Worm (Caenorhabditis elegans) whole organism, midembryonic: Measurements from ENCODE around the gene F49A5.10.

Experiments
- T22C8.4 ChIP-seq: fragments of 200-800 bp; sonication (Bioruptor generic); IDR thresholded peaks from 2 replicates; pipeline ENCODE4 v1.3.6; 2022; ENCODE audit warnings: missing genetic modification characterization, missing compliant biosample characterization
- cog-1 ChIP-seq: sonication (generic microtip); optimal IDR thresholded peaks from 2 replicates; lab custom pipeline; 2016; ENCODE audit warnings: missing genetic modification characterization, missing compliant biosample characterization
- flt-1 ChIP-seq: fragments of 200-800 bp; sonication (Bioruptor generic); IDR thresholded peaks from 2 replicates; pipeline ENCODE4 v1.3.6; 2022; ENCODE audit warnings: missing genetic modification characterization, missing compliant biosample characterization
- klf-2 ChIP-seq: fragments of 200-800 bp; sonication (Bioruptor generic); conservative IDR thresholded peaks from 2 replicates; pipeline ENCODE4 v1.3.6; 2022; ENCODE audit warnings: missing genetic modification reagents, missing genetic modification characterization, missing compliant biosample characterization
- med-1 ChIP-seq: sonication (generic microtip); optimal IDR thresholded peaks from 2 replicates; lab custom pipeline; 2017; ENCODE audit warnings: missing genetic modification characterization, mild to moderate bottlenecking, missing compliant biosample characterization, antibody characterized with exemption, missing genetic modification reagents; ENCODE audit not compliant: insufficient read depth
- ref-1 ChIP-seq: fragments of 200-800 bp; sonication (Bioruptor generic); conservative IDR thresholded peaks from 2 replicates; pipeline ENCODE4 v1.3.6; 2022; ENCODE audit warnings: missing genetic modification reagents, missing genetic modification characterization, missing compliant biosample characterization
- tab-1 ChIP-seq: fragments of 200-800 bp; sonication (Bioruptor generic); IDR thresholded peaks from 2 replicates; pipeline ENCODE4 v1.3.6; 2022; ENCODE audit warnings: missing genetic modification characterization, missing compliant biosample characterization
- ztf-23 ChIP-seq: fragments of 200-800 bp; sonication (Bioruptor generic); IDR thresholded peaks from 2 replicates; pipeline ENCODE4 v1.3.6; 2022; ENCODE audit warnings: missing genetic modification reagents, missing genetic modification characterization, missing compliant biosample characterization
- ztf-29 ChIP-seq: fragments of 200-800 bp; sonication (Bioruptor generic); IDR thresholded peaks from 2 replicates; pipeline ENCODE4 v1.3.6; 2022; ENCODE audit warnings: missing genetic modification reagents, missing genetic modification characterization, missing compliant biosample characterization

F49A5.10 gene

DNA sequence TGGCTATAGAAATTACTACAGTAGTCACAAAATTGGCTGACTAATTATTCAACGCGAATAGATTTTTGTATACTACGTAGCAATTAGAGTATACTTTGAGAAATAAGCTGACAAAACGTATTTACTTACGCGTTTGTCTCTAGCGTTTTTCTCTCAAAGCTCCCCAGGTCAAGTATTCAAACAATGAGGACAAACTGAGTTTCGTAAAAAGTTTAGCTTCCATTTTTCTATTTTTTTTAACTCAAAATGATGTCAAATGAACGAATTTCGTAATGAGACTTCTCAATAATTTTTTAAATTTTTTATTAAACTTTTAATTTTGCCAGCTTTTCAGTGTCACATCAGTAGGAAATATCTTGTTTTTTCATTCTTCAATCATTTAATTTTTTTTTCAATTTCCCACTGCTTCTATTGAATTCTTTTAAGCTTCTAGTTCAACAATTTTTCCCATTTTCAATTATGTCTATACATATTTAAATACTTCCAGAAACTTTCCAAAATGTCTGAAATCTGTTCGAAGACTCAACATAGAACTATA lies 13.8 kb downstream of the F49A5.10 start, which contains the start of the genes ifas-2 and fbxa-44:
ifas-2 (minus strand) TSS at position 101 of the 538 bp plus-strand sequence.
fbxa-44 (plus strand) TSS at position 488 of the 538 bp plus-strand sequence.
- TF ChIP-seq ref-1, result no peak
- TF ChIP-seq med-1 (GFP tag; lab: Kevin White, UChicago), result no peak
- no peak for TF ChIP-seq klf-2
- no peak for TF ChIP-seq tab-1 (GFP tag; lab: Robert Waterston, UW)
- no peak for TF ChIP-seq T22C8.4
- TF ChIP-seq ztf-29, result no peak
- no peak for TF ChIP-seq ztf-23 (GFP tag; lab: Robert Waterston, UW)
- TF ChIP-seq cog-1 (tag; lab: Kevin White, UChicago), result no peak
- no peak for TF ChIP-seq flt-1 (GFP tag; lab: Robert Waterston, UW)

DNA sequence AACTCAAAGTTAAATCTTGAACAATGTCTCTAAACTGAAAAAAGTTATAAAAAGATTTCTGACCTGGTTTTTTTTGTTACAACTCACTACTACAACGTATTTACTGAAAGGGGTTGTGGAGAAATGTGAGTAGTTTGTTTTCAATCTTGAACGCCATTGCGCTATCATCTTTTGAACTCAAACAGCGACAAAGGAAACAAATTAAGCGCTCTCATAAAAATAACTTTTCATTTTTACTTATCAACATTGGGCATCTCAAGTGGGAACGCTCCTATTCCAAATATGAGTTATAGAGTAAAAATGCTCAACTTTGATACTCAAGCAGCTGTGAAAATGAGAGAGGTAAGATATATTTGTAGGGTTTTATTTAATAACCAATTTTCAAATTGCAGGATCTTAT lies 18.4 kb downstream of the F49A5.10 start, which contains the start of gene F09C6.15:
F09C6.15 (plus strand) TSS at position 301 of the 400 bp plus-strand sequence.
- TF ChIP-seq ztf-29 (no peak), klf-2 (no peak), ztf-23 (GFP tag; lab: Robert Waterston, UW) (no peak), ref-1 (no peak), cog-1 (tag; lab: Kevin White, UChicago) (no peak), med-1 (GFP tag; lab: Kevin White, UChicago) (no peak), tab-1 (GFP tag; lab: Robert Waterston, UW) (no peak), T22C8.4 (no peak), flt-1 (GFP tag; lab: Robert Waterston, UW) (no peak)

ce11 chrV:16899355-16899754 lies 24.3 kb downstream of the F49A5.10 start, which contains the start of gene fbxa-45:
Gene fbxa-45, minus strand, starts transcription at chrV:16899455.
- TF ChIP-seq ztf-23 (GFP tag; lab: Robert Waterston, UW) (no peak), tab-1 (GFP tag; lab: Robert Waterston, UW) (no peak), ref-1 (no peak), med-1 (GFP tag; lab: Kevin White, UChicago) (no peak), cog-1 (tag; lab: Kevin White, UChicago) (no peak), T22C8.4 (no peak), ztf-29 (no peak), klf-2 (no peak), flt-1 (GFP tag; lab: Robert Waterston, UW) (no peak)

- no peak for TF ChIP-seq ztf-23 (GFP tag; lab: Robert Waterston, UW)
- TF ChIP-seq T22C8.4, result no peak
- TF ChIP-seq med-1 (GFP tag; lab: Kevin White, UChicago), result no peak
- no peak for TF ChIP-seq ztf-29
- no peak for TF ChIP-seq flt-1 (GFP tag; lab: Robert Waterston, UW)
- TF ChIP-seq klf-2, result no peak
- no peak for TF ChIP-seq tab-1 (GFP tag; lab: Robert Waterston, UW)
- TF ChIP-seq cog-1 (tag; lab: Kevin White, UChicago), result no peak
- no peak for TF ChIP-seq ref-1
Measured at ce11 chrV:16902726-16903125, 27.7 kb downstream of the F49A5.10 start, which contains the start of gene srd-68. Gene srd-68, minus strand, starts transcription at chrV:16902826.

DNA sequence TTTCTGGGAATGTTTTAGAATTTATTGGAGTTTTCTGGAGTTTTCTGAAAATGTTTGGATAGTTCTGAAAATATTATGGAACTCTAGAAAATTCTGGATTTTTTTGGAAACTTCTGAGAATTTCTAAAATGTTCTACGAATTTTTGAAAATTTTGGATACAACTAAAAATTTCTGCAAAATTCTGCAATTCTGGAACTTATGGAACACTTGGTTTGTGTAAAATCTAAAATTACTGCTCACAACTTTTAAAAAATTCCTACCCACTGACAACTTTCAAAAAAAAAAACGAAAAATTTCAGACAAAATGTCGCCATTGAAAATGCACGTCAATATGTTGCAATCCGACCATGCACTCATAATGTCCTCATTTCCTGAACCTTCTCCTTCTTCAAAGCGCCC lies 29.5 kb downstream of the F49A5.10 start, which contains the start of gene nhr-262:
nhr-262 (plus strand) TSS at position 301 of the 400 bp plus-strand sequence.
- no peak for TF ChIP-seq ztf-23 (GFP tag; lab: Robert Waterston, UW)
- no peak for TF ChIP-seq T22C8.4
- no peak for TF ChIP-seq ref-1
- TF ChIP-seq tab-1 (GFP tag; lab: Robert Waterston, UW), result no peak

- TF ChIP-seq med-1 (GFP tag; lab: Kevin White, UChicago) (no peak), flt-1 (GFP tag; lab: Robert Waterston, UW) (no peak), klf-2 (no peak), ref-1 (no peak), ztf-29 (no peak), ztf-23 (GFP tag; lab: Robert Waterston, UW) (no peak), tab-1 (GFP tag; lab: Robert Waterston, UW) (no peak), T22C8.4 (no peak), cog-1 (tag; lab: Kevin White, UChicago) (no peak)
Measured at ce11 chrV:16909871-16910270, 34.8 kb downstream of the F49A5.10 start, which contains the start of gene F09C6.16. Gene F09C6.16, minus strand, starts transcription at chrV:16909971.

ce11 chrV:16910864-16911263 lies 35.8 kb downstream of the F49A5.10 start:
- TF ChIP-seq cog-1 (tag; lab: Kevin White, UChicago) (no peak), flt-1 (GFP tag; lab: Robert Waterston, UW) (no peak), med-1 (GFP tag; lab: Kevin White, UChicago) (no peak), T22C8.4 (no peak), ztf-23 (GFP tag; lab: Robert Waterston, UW) (no peak), ztf-29 (no peak), klf-2 (no peak), tab-1 (GFP tag; lab: Robert Waterston, UW) (no peak), ref-1 (no peak)

DNA sequence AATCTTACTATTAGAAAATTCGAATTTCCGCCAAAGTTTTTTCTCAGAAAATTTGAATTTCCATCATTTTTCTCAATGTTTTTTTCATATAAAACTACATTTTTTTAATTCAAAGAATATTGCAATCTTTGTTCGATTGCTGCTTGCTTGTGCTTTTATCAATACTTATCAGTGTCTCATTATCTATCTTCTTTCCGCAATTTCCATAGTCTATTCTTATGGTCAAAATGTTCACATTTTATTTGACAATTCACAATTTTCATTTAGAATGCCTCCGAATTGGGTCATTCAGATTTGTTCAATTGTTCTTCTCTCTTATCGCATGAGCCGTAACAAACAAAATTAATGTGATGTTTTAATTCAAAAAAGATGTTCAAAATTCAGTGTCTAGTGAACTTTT lies 36.2 kb downstream of the F49A5.10 start:
- no peak for TF ChIP-seq med-1 (GFP tag; lab: Kevin White, UChicago)
- no peak for TF ChIP-seq T22C8.4
- no peak for TF ChIP-seq ref-1
- TF ChIP-seq ztf-23 (GFP tag; lab: Robert Waterston, UW), result no peak
- no peak for TF ChIP-seq cog-1 (tag; lab: Kevin White, UChicago)
- TF ChIP-seq flt-1 (GFP tag; lab: Robert Waterston, UW), result no peak
- no peak for TF ChIP-seq ztf-29

DNA sequence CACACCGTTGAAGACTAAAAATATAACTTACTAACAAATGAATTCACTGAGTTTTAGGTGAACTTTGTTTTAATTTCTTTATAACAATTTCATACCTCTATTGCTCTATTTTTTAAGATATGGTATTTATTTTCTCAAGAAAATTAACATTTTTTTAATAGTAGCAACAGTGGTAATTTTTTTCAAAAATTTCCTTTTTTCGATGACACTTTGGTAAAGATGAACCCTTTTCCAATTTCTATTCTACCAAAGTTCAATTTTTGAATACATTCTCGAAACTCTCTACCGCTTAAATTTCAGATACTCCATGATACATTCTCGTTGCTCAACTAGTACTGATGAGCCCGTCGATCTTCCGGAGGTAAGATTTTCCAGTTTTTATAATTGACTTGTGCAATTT lies 36.9 kb downstream of the F49A5.10 start, which contains the start of gene nhr-116:
nhr-116 (plus strand) TSS at position 301 of the 400 bp plus-strand sequence.
- TF ChIP-seq tab-1 (GFP tag; lab: Robert Waterston, UW) (no peak), T22C8.4 (no peak), ztf-29 (no peak)

DNA sequence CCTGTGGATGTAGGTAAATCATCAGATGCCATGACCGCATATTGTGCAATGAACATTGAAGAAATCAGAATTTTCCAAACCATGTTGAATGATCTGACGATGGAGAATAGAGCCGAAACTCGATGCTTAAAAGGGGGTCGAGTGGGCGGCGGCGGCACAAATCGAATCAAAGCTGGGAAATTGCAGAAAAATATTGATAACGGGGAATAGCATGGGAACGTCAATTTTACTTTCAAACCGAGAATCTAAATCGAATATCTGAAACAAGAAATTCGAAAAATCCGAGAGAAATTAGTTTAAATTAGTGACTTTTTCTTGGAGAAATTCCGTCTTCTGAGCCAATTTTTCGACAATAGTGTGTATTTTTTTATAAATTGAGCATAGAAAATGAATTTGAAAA lies 41.0 kb downstream of the F49A5.10 start, which contains the start of gene F09C6.10:
F09C6.10 (minus strand) TSS at position 101 of the 400 bp plus-strand sequence.
- TF ChIP-seq ref-1, result no peak
- no peak for TF ChIP-seq tab-1 (GFP tag; lab: Robert Waterston, UW)
- TF ChIP-seq ztf-23 (GFP tag; lab: Robert Waterston, UW), result no peak
- no peak for TF ChIP-seq ztf-29
- TF ChIP-seq T22C8.4, result no peak
